Fruit fly (Drosophila melanogaster): ENCODE data around the gene CG13713.

CG13713 gene

dm6 chr3L:4720510-4721157 lies 23.2 kb downstream of the CG13713 start (continued):
- no peak for TF ChIP-seq CG6791 (GFP tag; IDR thresholded peaks at IDR 0.05; ENCODE audit: partially characterized antibody)
- TF ChIP-seq sens (GFP tag): peak; percentile 58
- TF ChIP-seq pzg (GFP tag; optimal IDR thresholded peaks at IDR 0.05): no peak
- no peak for TF ChIP-seq CG2129 (GFP tag; IDR thresholded peaks at IDR 0.05; ENCODE audit: partially characterized antibody)
- no peak for TF ChIP-seq CG17612 (GFP tag; IDR thresholded peaks at IDR 0.05)
- TF ChIP-seq ro (GFP tag; IDR thresholded peaks at IDR 0.05): no peak
- peak; percentile 6; the same call in 1 of the 2 replicates for TF ChIP-seq Ada2b (GFP tag; IDR thresholded peaks at IDR 0.05)
- TF ChIP-seq Asciz (GFP tag; optimal IDR thresholded peaks at IDR 0.05): peak; percentile 44
- TF ChIP-seq CG1603 (tag; optimal IDR thresholded peaks at IDR 0.05): no peak
- no peak for TF ChIP-seq kni (GFP tag; optimal IDR thresholded peaks at IDR 0.05)
- TF ChIP-seq nmo (GFP tag; optimal IDR thresholded peaks at IDR 0.05): peak; percentile 55
- peak; percentile 44 for TF ChIP-seq Oli (tag; optimal IDR thresholded peaks at IDR 0.05)
- TF ChIP-seq Myb (GFP tag; optimal IDR thresholded peaks at IDR 0.05): no peak
- TF ChIP-seq sr (GFP tag; IDR thresholded peaks at IDR 0.05): peak; percentile 83
- TF ChIP-seq CG12659 (GFP tag; optimal IDR thresholded peaks at IDR 0.05): no peak
- no peak for TF ChIP-seq eyg (GFP tag; optimal IDR thresholded peaks at IDR 0.05)
- peak; percentile 19; the same call in 1 of the 2 replicates for TF ChIP-seq CG5953 (GFP tag; IDR thresholded peaks at IDR 0.05)
- no peak for TF ChIP-seq CG18619 (GFP tag; optimal IDR thresholded peaks at IDR 0.05)
- TF ChIP-seq CG8924 (tag; optimal IDR thresholded peaks at IDR 0.05): peak; percentile 44
- 0 out of 2 replicates have a peak, but pooled peaks have one; percentile 35 for TF ChIP-seq stc (GFP tag; IDR thresholded peaks at IDR 0.05)
- peak; percentile 46 for TF ChIP-seq grau (tag; optimal IDR thresholded peaks at IDR 0.05)
- no peak for TF ChIP-seq B-H1 (GFP tag; IDR thresholded peaks at IDR 0.05)
- TF ChIP-seq BEAF-32 (GFP tag; optimal IDR thresholded peaks at IDR 0.05): no peak
- TF ChIP-seq nerfin-2 (GFP tag; IDR thresholded peaks at IDR 0.05; ENCODE audit: partially characterized antibody): no peak
- TF ChIP-seq cad (GFP tag; optimal IDR thresholded peaks at IDR 0.05): no peak
- 0 out of 2 replicates have a peak, but pooled peaks have one; percentile 14 for TF ChIP-seq CG32767 (GFP tag; IDR thresholded peaks at IDR 0.05)
- TF ChIP-seq ken (GFP tag; IDR thresholded peaks at IDR 0.05): no peak
- TF ChIP-seq Hr78 (GFP tag; optimal IDR thresholded peaks at IDR 0.05): no peak
- TF ChIP-seq CG4424 (GFP tag; optimal IDR thresholded peaks at IDR 0.05): peak; percentile 5
- TF ChIP-seq bsh (GFP tag; optimal IDR thresholded peaks at IDR 0.05): peak in 1 of 2 experiments; percentile 35
- TF ChIP-seq CG3407 (GFP tag; optimal IDR thresholded peaks at IDR 0.05): peak; percentile 23
- TF ChIP-seq sqz (GFP tag; optimal IDR thresholded peaks at IDR 0.05): peak; percentile 41
- no peak for TF ChIP-seq hkb (optimal IDR thresholded peaks at IDR 0.05)
- peak; percentile 59; the same call in 1 of the 2 replicates for TF ChIP-seq hkb (GFP tag; IDR thresholded peaks at IDR 0.05)
- TF ChIP-seq bcd (GFP tag; optimal IDR thresholded peaks at IDR 0.05): peak; percentile 30
- peak; percentile 35 for TF ChIP-seq CG30403 (GFP tag; optimal IDR thresholded peaks at IDR 0.05)
- peak; percentile 47; the same call in 1 of the 2 replicates for TF ChIP-seq HLH3B (GFP tag; IDR thresholded peaks at IDR 0.05)
- no peak for TF ChIP-seq Rfx (GFP tag; IDR thresholded peaks at IDR 0.05)
- TF ChIP-seq Fer3 (tag; optimal IDR thresholded peaks at IDR 0.05): peak; percentile 7
- TF ChIP-seq Taf1 (GFP tag; IDR thresholded peaks at IDR 0.05): no peak
- TF ChIP-seq CkIIα-i1 (GFP tag; IDR thresholded peaks at IDR 0.05): no peak
- no peak for TF ChIP-seq Chrac-16 (GFP tag; optimal IDR thresholded peaks at IDR 0.05)
- no peak for TF ChIP-seq CG10979 (tag; optimal IDR thresholded peaks at IDR 0.05)
- peak; percentile 76 for TF ChIP-seq Sox102F (GFP tag; optimal IDR thresholded peaks at IDR 0.05)
- TF ChIP-seq CoRest (tag; optimal IDR thresholded peaks at IDR 0.05): peak; percentile 30
- no peak for TF ChIP-seq ssp (GFP tag; IDR thresholded peaks at IDR 0.05)
- peak; percentile 22 for TF ChIP-seq gsb-n (tag; optimal IDR thresholded peaks at IDR 0.05)
- TF ChIP-seq p53 (GFP tag; optimal IDR thresholded peaks at IDR 0.05): no peak
- no peak; the same call in 1 of the 3 replicates for TF ChIP-seq row (GFP tag; IDR thresholded peaks at IDR 0.05)
- TF ChIP-seq CG10654 (GFP tag; optimal IDR thresholded peaks at IDR 0.05): no peak

Data from whole organism, embryonic.